Worm (Caenorhabditis elegans): Measurements from ENCODE around the gene srh-169.

DNA sequence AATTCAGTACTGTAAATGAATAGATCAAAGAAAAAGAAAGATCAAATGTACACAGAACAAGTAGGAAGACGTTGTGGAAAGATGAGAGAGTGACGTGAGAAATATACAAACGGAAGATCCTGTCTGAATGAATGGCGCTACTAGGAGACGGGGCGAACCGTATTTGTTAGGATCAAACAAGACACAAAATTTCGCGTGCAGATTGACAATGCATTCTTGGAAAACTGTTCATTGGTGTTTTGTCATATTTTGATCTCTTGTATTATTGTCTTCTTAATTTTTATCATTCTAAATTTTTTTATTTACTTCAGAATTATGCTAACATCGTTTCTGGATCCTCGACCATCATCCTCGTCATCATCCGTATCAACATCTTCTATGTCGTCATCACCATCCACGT lies 47.1 kb downstream of the srh-169 start, which contains the start of gene nhr-181:
- no peak for TF ChIP-seq aly-2 (tag; optimal IDR thresholded peaks at IDR 0.05)
- no peak for TF ChIP-seq nhr-11 (tag; optimal IDR thresholded peaks at IDR 0.05)
- TF ChIP-seq ztf-11 (tag; optimal IDR thresholded peaks at IDR 0.05), result no peak
- no peak for TF ChIP-seq ZK546.5 (tag; optimal IDR thresholded peaks at IDR 0.05)
- no peak for TF ChIP-seq lsy-2 (tag; optimal IDR thresholded peaks at IDR 0.05)
- no peak for TF ChIP-seq Y55F3AM.14 (GFP tag; optimal IDR thresholded peaks at IDR 0.05)
- no peak for TF ChIP-seq snpc-4 (tag; optimal IDR thresholded peaks at IDR 0.05)
- no peak for TF ChIP-seq blmp-1 (tag; optimal IDR thresholded peaks at IDR 0.05; ENCODE audit: insufficient read depth)
- TF ChIP-seq elt-3 (tag; optimal IDR thresholded peaks at IDR 0.05), result no peak
- TF ChIP-seq unc-62 (GFP tag; optimal IDR thresholded peaks at IDR 0.05), result no peak
